Fruit fly (Drosophila melanogaster) whole organism, embryonic: ENCODE data around the gene fry.
A peak's percentile ranks its signal among the peaks of the same experiment; 100 is the strongest.

Source experiments
- Ada2b ChIP-seq: fragments of 200-800 bp; sonication (Bioruptor generic); IDR thresholded peaks from 2 replicates; pipeline ENCODE4 v1.3.6; 2022; ENCODE audit warnings: missing biosample characterization, missing genetic modification characterization
- B-H2 ChIP-seq: fragments of 200-800 bp; sonication (Bioruptor generic); optimal IDR thresholded peaks from 2 replicates; lab custom pipeline; 2018; ENCODE audit warnings: missing biosample characterization, mild to moderate bottlenecking, missing genetic modification characterization
- Bdp1 ChIP-seq: fragments of 200-800 bp; sonication (Bioruptor generic); optimal IDR thresholded peaks from 3 replicates; lab custom pipeline; 2016; ENCODE audit warnings: missing biosample characterization, missing genetic modification characterization
- BtbVII ChIP-seq: fragments of 200-800 bp; sonication (Bioruptor generic); optimal IDR thresholded peaks from 3 replicates; lab custom pipeline; 2017; ENCODE audit warnings: missing biosample characterization, mild to moderate bottlenecking, missing genetic modification characterization
- CG10431 ChIP-seq: fragments of 200-800 bp; sonication (Bioruptor generic); optimal IDR thresholded peaks from 3 replicates; lab custom pipeline; 2018; ENCODE audit warnings: missing biosample characterization, mild to moderate bottlenecking, missing genetic modification characterization
- CG10979 ChIP-seq: fragments of 200-800 bp; sonication (Bioruptor generic); optimal IDR thresholded peaks from 2 replicates; lab custom pipeline; 2018; ENCODE audit warnings: missing biosample characterization, mild to moderate bottlenecking, missing genetic modification characterization, moderate library complexity
- CG12942 ChIP-seq: fragments of 200-800 bp; sonication (Bioruptor generic); optimal IDR thresholded peaks from 3 replicates; lab custom pipeline; 2016; ENCODE audit warnings: missing biosample characterization, missing genetic modification characterization
- CG13296 ChIP-seq: fragments of 200-800 bp; sonication (Bioruptor generic); optimal IDR thresholded peaks from 3 replicates; lab custom pipeline; 2018; ENCODE audit warnings: missing biosample characterization, mild to moderate bottlenecking, missing genetic modification characterization
- CG13775 ChIP-seq: fragments of 200-800 bp; sonication (Bioruptor generic); optimal IDR thresholded peaks from 3 replicates; lab custom pipeline; 2017; ENCODE audit warnings: missing biosample characterization, mild to moderate bottlenecking, missing genetic modification characterization
- CG14441 ChIP-seq: fragments of 200-800 bp; sonication (Bioruptor generic); IDR thresholded peaks from 2 replicates; pipeline ENCODE4 v1.3.6; 2022; ENCODE audit warnings: missing biosample characterization, missing genetic modification characterization
- CG14667 ChIP-seq: fragments of 200-800 bp; sonication (Bioruptor generic); IDR thresholded peaks from 2 replicates; pipeline ENCODE4 v1.3.6; 2022; ENCODE audit warnings: missing biosample characterization, missing genetic modification characterization
- CG14710 ChIP-seq: fragments of 200-800 bp; sonication (Bioruptor generic); optimal IDR thresholded peaks from 3 replicates; lab custom pipeline; 2019; ENCODE audit warnings: missing biosample characterization, mild to moderate bottlenecking, missing genetic modification characterization, moderate library complexity
- CG17328 ChIP-seq: fragments of 200-800 bp; sonication (Bioruptor generic); IDR thresholded peaks from 2 replicates; pipeline ENCODE4 v1.3.6; 2022; ENCODE audit warnings: missing biosample characterization, missing genetic modification characterization
- CG17359 ChIP-seq: fragments of 200-800 bp; sonication (Bioruptor generic); optimal IDR thresholded peaks from 3 replicates; lab custom pipeline; 2018; ENCODE audit warnings: missing biosample characterization, mild to moderate bottlenecking, missing genetic modification characterization, moderate library complexity
- CG2678 ChIP-seq: fragments of 200-800 bp; sonication (Bioruptor generic); optimal IDR thresholded peaks from 3 replicates; lab custom pipeline; 2019; ENCODE audit warnings: missing biosample characterization, mild to moderate bottlenecking, missing genetic modification characterization, moderate library complexity
- CG30431 ChIP-seq: fragments of 200-800 bp; sonication (Bioruptor generic); optimal IDR thresholded peaks from 2 replicates; lab custom pipeline; 2017; ENCODE audit warnings: missing biosample characterization, missing genetic modification characterization
- CG31388 ChIP-seq: fragments of 200-800 bp; sonication (Bioruptor generic); optimal IDR thresholded peaks from 2 replicates; lab custom pipeline; 2016; ENCODE audit warnings: missing biosample characterization, missing genetic modification characterization
- CG31441 ChIP-seq: fragments of 200-800 bp; sonication (Bioruptor generic); IDR thresholded peaks from 2 replicates; pipeline ENCODE4 v1.3.6; 2022; ENCODE audit warnings: missing biosample characterization, missing genetic modification characterization
- CG32532 ChIP-seq: fragments of 200-800 bp; sonication (Bioruptor generic); IDR thresholded peaks from 2 replicates; pipeline ENCODE4 v1.3.6; 2022; ENCODE audit warnings: missing biosample characterization, missing genetic modification characterization
- CG4617 ChIP-seq: fragments of 200-800 bp; sonication (Bioruptor generic); optimal IDR thresholded peaks from 3 replicates; lab custom pipeline; 2016; ENCODE audit warnings: missing biosample characterization, missing genetic modification characterization, borderline replicate concordance
- CG4854 ChIP-seq: fragments of 200-800 bp; sonication (Bioruptor generic); optimal IDR thresholded peaks from 2 replicates; lab custom pipeline; 2016; ENCODE audit warnings: missing biosample characterization, missing genetic modification characterization, inconsistent platforms
- CG7963 ChIP-seq: fragments of 200-800 bp; sonication (Bioruptor generic); IDR thresholded peaks from 3 replicates; pipeline ENCODE4 v1.3.6; 2022; ENCODE audit warnings: missing biosample characterization, missing genetic modification characterization; ENCODE audit not compliant: partially characterized antibody
- CG7987 ChIP-seq: fragments of 200-800 bp; sonication (Bioruptor generic); optimal IDR thresholded peaks from 2 replicates; lab custom pipeline; 2018; ENCODE audit warnings: missing biosample characterization, mild to moderate bottlenecking, missing genetic modification characterization, moderate library complexity
- Dip3 ChIP-seq: fragments of 200-800 bp; sonication (Bioruptor generic); optimal IDR thresholded peaks from 3 replicates; lab custom pipeline; 2016; ENCODE audit warnings: missing biosample characterization, missing genetic modification characterization
- Doc2 ChIP-seq: fragments of 200-800 bp; sonication (Bioruptor generic); IDR thresholded peaks from 2 replicates; pipeline ENCODE4 v1.3.6; 2022; ENCODE audit warnings: missing biosample characterization, missing genetic modification characterization
- Eip74EF ChIP-seq, 2 experiments: fragments of 200-800 bp in 1 of 2; fragments of >200 bp in 1 of 2; sonication (Bioruptor generic) in 1 of 2; optimal IDR thresholded peaks; 2 replicates each; lab custom pipeline; 2017 to 2019; ENCODE audit warnings: missing biosample characterization in 2 of 2, missing genetic modification characterization in 2 of 2, mild to moderate bottlenecking in 1 of 2, moderate library complexity in 1 of 2
- H15 ChIP-seq: fragments of 200-800 bp; sonication (Bioruptor generic); IDR thresholded peaks from 3 replicates; pipeline ENCODE4 v1.3.6; 2022; ENCODE audit warnings: missing biosample characterization, missing genetic modification characterization
- HLH3B ChIP-seq: fragments of 200-800 bp; sonication (Bioruptor generic); IDR thresholded peaks from 2 replicates; pipeline ENCODE4 v1.3.6; 2022; ENCODE audit warnings: missing biosample characterization, missing genetic modification characterization
- HLHmδ ChIP-seq: fragments of 200-800 bp; sonication (Bioruptor generic); optimal IDR thresholded peaks from 2 replicates; lab custom pipeline; 2018; ENCODE audit warnings: missing biosample characterization, mild to moderate bottlenecking, missing genetic modification characterization, moderate library complexity
- HmgD ChIP-seq: fragments of 200-800 bp; sonication (Bioruptor generic); optimal IDR thresholded peaks from 3 replicates; lab custom pipeline; 2016; ENCODE audit warnings: missing biosample characterization, missing genetic modification characterization
- Hmr ChIP-seq: fragments of 200-800 bp; sonication (Bioruptor generic); optimal IDR thresholded peaks from 3 replicates; lab custom pipeline; 2017; ENCODE audit warnings: mild to moderate bottlenecking, missing biosample characterization, missing genetic modification reagents, missing genetic modification characterization
- Neu2 ChIP-seq: fragments of 200-800 bp; sonication (Bioruptor generic); optimal IDR thresholded peaks from 3 replicates; lab custom pipeline; 2016; ENCODE audit warnings: missing biosample characterization, missing genetic modification characterization, borderline replicate concordance
- Ptx1 ChIP-seq: fragments of 200-800 bp; sonication (Bioruptor generic); IDR thresholded peaks from 2 replicates; pipeline ENCODE4 v1.3.6; 2022; ENCODE audit warnings: missing biosample characterization, missing genetic modification characterization
- Sry-δ ChIP-seq: fragments of 200-800 bp; sonication (Bioruptor generic); optimal IDR thresholded peaks from 2 replicates; lab custom pipeline; 2016; ENCODE audit warnings: missing biosample characterization, missing genetic modification characterization
- Xbp1 ChIP-seq: fragments of 200-800 bp; sonication (Bioruptor generic); optimal IDR thresholded peaks from 3 replicates; lab custom pipeline; 2016; ENCODE audit warnings: missing biosample characterization, mild to moderate bottlenecking, missing genetic modification characterization
- ash1 ChIP-seq: fragments of 200-800 bp; sonication (Bioruptor generic); optimal IDR thresholded peaks from 2 replicates; lab custom pipeline; 2018; ENCODE audit warnings: missing biosample characterization, mild to moderate bottlenecking, missing genetic modification characterization
- ewg ChIP-seq: fragments of 200-800 bp; sonication (Bioruptor generic); optimal IDR thresholded peaks from 3 replicates; lab custom pipeline; 2017; ENCODE audit warnings: mild to moderate bottlenecking, missing biosample characterization, missing genetic modification reagents, missing genetic modification characterization
- gro ChIP-seq: fragments of 200-800 bp; sonication (Bioruptor generic); optimal IDR thresholded peaks from 2 replicates; lab custom pipeline; 2016; ENCODE audit warnings: missing biosample characterization, missing genetic modification characterization
- ham ChIP-seq: fragments of 200-800 bp; sonication (Bioruptor generic); IDR thresholded peaks from 2 replicates; pipeline ENCODE4 v1.3.6; 2022; ENCODE audit warnings: missing biosample characterization, missing genetic modification characterization
- jumu ChIP-seq: fragments of 200-800 bp; sonication (Bioruptor generic); optimal IDR thresholded peaks from 3 replicates; lab custom pipeline; 2016; ENCODE audit warnings: missing biosample characterization, missing genetic modification characterization
- kay ChIP-seq: fragments of 200-800 bp; sonication (Bioruptor generic); optimal IDR thresholded peaks from 2 replicates; lab custom pipeline; 2016; ENCODE audit warnings: missing biosample characterization, missing genetic modification characterization
- klu ChIP-seq: fragments of 200-800 bp; sonication (Bioruptor generic); IDR thresholded peaks from 2 replicates; pipeline ENCODE4 v1.3.6; 2022; ENCODE audit warnings: missing biosample characterization, missing genetic modification characterization
- kni ChIP-seq: fragments of 200-800 bp; sonication (Bioruptor generic); optimal IDR thresholded peaks from 3 replicates; lab custom pipeline; 2017; ENCODE audit warnings: mild to moderate bottlenecking, missing biosample characterization, missing genetic modification reagents, missing genetic modification characterization
- nau ChIP-seq: fragments of 200-800 bp; sonication (Bioruptor generic); optimal IDR thresholded peaks from 3 replicates; lab custom pipeline; 2017; ENCODE audit warnings: missing biosample characterization, mild to moderate bottlenecking, missing genetic modification characterization, missing genetic modification reagents
- onecut ChIP-seq: fragments of 200-800 bp; sonication (Bioruptor generic); IDR thresholded peaks from 2 replicates; pipeline ENCODE4 v1.3.6; 2022; ENCODE audit warnings: missing biosample characterization, missing genetic modification characterization
- p53 ChIP-seq: fragments of 200-800 bp; sonication (Bioruptor generic); optimal IDR thresholded peaks from 2 replicates; lab custom pipeline; 2016; ENCODE audit warnings: missing biosample characterization, missing genetic modification characterization
- psq ChIP-seq: fragments of 200-800 bp; sonication (Bioruptor generic); optimal IDR thresholded peaks from 2 replicates; lab custom pipeline; 2017; ENCODE audit warnings: missing biosample characterization, missing genetic modification characterization
- sc ChIP-seq, 3 experiments: fragments of >200 bp in 2 of 3; fragments of 200-800 bp in 1 of 3; sonication (Bioruptor generic) in 1 of 3; optimal IDR thresholded peaks; 2 replicates in 2 of 3; 3 replicates in 1 of 3; lab custom pipeline; 2017; ENCODE audit warnings: mild to moderate bottlenecking in 1 of 3, missing biosample characterization in 1 of 3, missing genetic modification characterization in 1 of 3, missing genetic modification reagents in 1 of 3
- tna ChIP-seq: fragments of 200-800 bp; sonication (Bioruptor generic); IDR thresholded peaks from 2 replicates; pipeline ENCODE4 v1.3.6; 2022; ENCODE audit warnings: missing biosample characterization, missing genetic modification characterization; ENCODE audit not compliant: partially characterized antibody
- usp ChIP-seq: fragments of >200 bp; optimal IDR thresholded peaks from 2 replicates; lab custom pipeline; 2017; ENCODE audit warnings: missing biosample characterization, missing genetic modification characterization
- wdn ChIP-seq: fragments of 200-800 bp; sonication (Bioruptor generic); IDR thresholded peaks from 2 replicates; pipeline ENCODE4 v1.3.6; 2022; ENCODE audit warnings: missing biosample characterization, missing genetic modification characterization

Gene fry

dm6 chr3L:9726707-9727106 lies 47.8 kb upstream of the fry start, which contains the start of gene Naa60 (continued):
- TF ChIP-seq CG13775 (GFP tag; lab: Kevin White, UChicago) (no peak), BtbVII (GFP tag; lab: Kevin White, UChicago) (no peak), gro (GFP tag; lab: Kevin White, UChicago) (no peak), CG32532 (GFP tag; lab: Robert Waterston, UW) (no peak), onecut (GFP tag; lab: Robert Waterston, UW) (no peak), CG17359 (tag; lab: Kevin White, UChicago) (no peak), Sry-δ (GFP tag; lab: Kevin White, UChicago) (peak; percentile 85), kay (GFP tag; lab: Kevin White, UChicago) (no peak), CG13296 (GFP tag; lab: Kevin White, UChicago) (no peak), Hmr (no peak), CG14667 (no peak), ewg (GFP tag; lab: Kevin White, UChicago) (no peak), Doc2 (GFP tag; lab: Robert Waterston, UW) (no peak), CG7987 (GFP tag; lab: Kevin White, UChicago) (no peak), CG31441 (GFP tag; lab: Robert Waterston, UW) (no peak), Eip74EF (GFP tag; optimal IDR thresholded peaks at IDR 0.05; lab: Kevin White, UChicago) (no peak), CG30431 (no peak), usp (no peak), p53 (GFP tag; lab: Kevin White, UChicago) (no peak), Bdp1 (no peak), tna (GFP tag; lab: Robert Waterston, UW) (peak; percentile 74), B-H2 (GFP tag; lab: Kevin White, UChicago) (no peak), CG14710 (tag; lab: Kevin White, UChicago) (peak; percentile 33), CG2678 (no peak), nau (GFP tag; lab: Kevin White, UChicago) (no peak), wdn (GFP tag; lab: Robert Waterston, UW) (no peak), CG14441 (GFP tag; lab: Robert Waterston, UW) (no peak), psq (GFP tag; lab: Kevin White, UChicago) (no peak), ash1 (no peak), jumu (GFP tag; lab: Kevin White, UChicago) (no peak), CG17328 (no peak), H15 (no peak), Xbp1 (no peak), CG10979 (no peak), HLHmδ (GFP tag; lab: Kevin White, UChicago) (no peak), Neu2 (GFP tag; lab: Kevin White, UChicago) (no peak), Ptx1 (GFP tag; lab: Robert Waterston, UW) (no peak), ham (GFP tag; lab: Robert Waterston, UW) (no peak), CG12942 (GFP tag; lab: Kevin White, UChicago) (no peak), CG4617 (GFP tag; lab: Kevin White, UChicago) (peak; percentile 85), Dip3 (no peak), CG4854 (GFP tag; lab: Kevin White, UChicago) (no peak), CG31388 (GFP tag; lab: Kevin White, UChicago) (no peak), kni (GFP tag; lab: Kevin White, UChicago) (no peak), HLH3B (GFP tag; lab: Robert Waterston, UW) (no peak), klu (GFP tag; lab: Robert Waterston, UW) (no peak), CG7963 (peak; percentile 59; the same call in 2 of the 3 replicates), CG10431 (no peak), Ada2b (GFP tag; lab: Robert Waterston, UW) (no peak), sc (optimal IDR thresholded peaks at IDR 0.05; lab: Kevin White, UChicago) (no peak), sc (GFP tag; optimal IDR thresholded peaks at IDR 0.05; lab: Kevin White, UChicago) (no peak), HmgD (GFP tag; lab: Kevin White, UChicago) (no peak)
